Worm (Caenorhabditis elegans): ENCODE measurements around the gene tyr-2.

DNA sequence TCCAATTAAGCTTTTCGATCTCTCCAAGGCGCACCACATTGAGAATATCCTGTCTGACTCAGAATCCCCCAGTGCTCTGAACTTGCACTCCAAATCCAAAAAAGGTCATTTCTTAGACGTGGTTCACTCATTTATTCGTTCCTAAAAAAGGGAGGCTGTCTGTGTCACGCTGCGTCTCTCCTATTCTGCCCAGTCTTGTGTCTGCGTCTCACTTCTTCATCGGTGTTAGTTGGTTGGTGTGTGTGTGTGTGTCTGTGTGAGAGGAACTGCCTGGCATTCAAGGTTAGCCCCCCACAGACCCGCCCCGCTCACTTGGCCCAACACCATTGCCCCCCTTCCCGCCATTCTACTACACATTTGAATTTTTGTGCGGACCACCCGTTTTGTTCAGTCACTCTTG lies 26.5 kb upstream of the tyr-2 start:
- peak; percentile 30 for TF ChIP-seq unc-62 (GFP tag; optimal IDR thresholded peaks at IDR 0.05)
- TF ChIP-seq elt-3 (tag; optimal IDR thresholded peaks at IDR 0.05) = no peak
- no peak for TF ChIP-seq snpc-4 (tag; optimal IDR thresholded peaks at IDR 0.05)
- no peak for TF ChIP-seq nhr-12 (tag; optimal IDR thresholded peaks at IDR 0.05)
- no peak for TF ChIP-seq zip-8 (tag; optimal IDR thresholded peaks at IDR 0.05)
- no peak for TF ChIP-seq ceh-43 (GFP tag; optimal IDR thresholded peaks at IDR 0.05)
- TF ChIP-seq lsy-2 (tag; optimal IDR thresholded peaks at IDR 0.05) = peak; percentile 34

Data from whole organism, mixed stage, embryonic.